Worm (Caenorhabditis elegans) whole organism, dauer: ENCODE data around the gene F59A6.12.

Experiments
- unc-62 ChIP-seq: sonication (generic microtip); optimal IDR thresholded peaks from 2 replicates; lab custom pipeline; 2017; ENCODE audit warnings: missing biosample characterization, missing genetic modification reagents, missing genetic modification characterization

The F59A6.12 gene

ce11 chrII:5036128-5036527 is 24.2 kb upstream of the F59A6.12 start, which contains the start of gene lrr-1:
lrr-1 (minus strand) TSS chrII:5036439.
- no peak for TF ChIP-seq unc-62 (GFP tag; lab: Kevin White, UChicago)

- TF ChIP-seq unc-62 (GFP tag; lab: Kevin White, UChicago): no peak
Observed at ce11 chrII:5033935-5034334, 22.1 kb upstream of the F59A6.12 start, which contains the start of gene F33G12.3. F33G12.3 (minus strand) TSS chrII:5034035.

ce11 chrII:5032669-5033068 is 20.8 kb upstream of the F59A6.12 start:
- no peak for TF ChIP-seq unc-62 (GFP tag; lab: Kevin White, UChicago)

ce11 chrII:5031612-5032011 is 19.7 kb upstream of the F59A6.12 start, which contains the start of gene wdr-83:
wdr-83 (minus strand) TSS chrII:5031712.
- TF ChIP-seq unc-62 (GFP tag; lab: Kevin White, UChicago): no peak

- TF ChIP-seq unc-62 (GFP tag; lab: Kevin White, UChicago): no peak
Observed at ce11 chrII:5027952-5028351, 16.1 kb upstream of the F59A6.12 start.

- TF ChIP-seq unc-62 (GFP tag; lab: Kevin White, UChicago): no peak
Observed at ce11 chrII:5022381-5022855, 10.5 kb upstream of the F59A6.12 start, which contains the start of the genes nsy-1 and F59A6.13. nsy-1 (plus strand) TSS chrII:5022757. F59A6.13 (plus strand) TSS chrII:5022805.

- TF ChIP-seq unc-62 (GFP tag; lab: Kevin White, UChicago): no peak
Observed at ce11 chrII:5021518-5021917, 9.6 kb upstream of the F59A6.12 start.

ce11 chrII:5020513-5021081 is 8.7 kb upstream of the F59A6.12 start:
- TF ChIP-seq unc-62 (GFP tag; lab: Kevin White, UChicago): no peak

ce11 chrII:5019389-5020108 is 7.7 kb upstream of the F59A6.12 start:
- TF ChIP-seq unc-62 (GFP tag; lab: Kevin White, UChicago): no peak

ce11 chrII:5018578-5018977 is 6.7 kb upstream of the F59A6.12 start:
- no peak for TF ChIP-seq unc-62 (GFP tag; lab: Kevin White, UChicago)

ce11 chrII:5016977-5017585 is 5.2 kb upstream of the F59A6.12 start:
- no peak for TF ChIP-seq unc-62 (GFP tag; lab: Kevin White, UChicago)

ce11 chrII:5016144-5016543 is 4.3 kb upstream of the F59A6.12 start:
- TF ChIP-seq unc-62 (GFP tag; lab: Kevin White, UChicago): no peak

- no peak for TF ChIP-seq unc-62 (GFP tag; lab: Kevin White, UChicago)
Observed at ce11 chrII:5014399-5014798, 2.5 kb upstream of the F59A6.12 start, which contains the start of gene F59A6.2. F59A6.2 (plus strand) TSS chrII:5014699.

- TF ChIP-seq unc-62 (GFP tag; lab: Kevin White, UChicago): no peak
Observed at ce11 chrII:5008033-5008432, 3.8 kb downstream of the F59A6.12 start, which contains the start of gene F59A6.3. F59A6.3 (plus strand) TSS chrII:5008333.

ce11 chrII:5004781-5005180 is 7.1 kb downstream of the F59A6.12 start, which contains the start of gene F59A6.4:
F59A6.4 (plus strand) TSS chrII:5005081.
- no peak for TF ChIP-seq unc-62 (GFP tag; lab: Kevin White, UChicago)

ce11 chrII:5003660-5004059 is 8.2 kb downstream of the F59A6.12 start, which contains the start of gene F59A6.10:
F59A6.10 (plus strand) TSS chrII:5003960.
- no peak for TF ChIP-seq unc-62 (GFP tag; lab: Kevin White, UChicago)
